Worm (Caenorhabditis elegans) whole organism, L2 larva: ENCODE results near the gene kxd-1.

Experiments used
- F13H6.1 ChIP-seq: sonication (generic microtip); optimal IDR thresholded peaks from 2 replicates; lab custom pipeline; 2016; ENCODE audit warnings: missing genetic modification characterization, missing compliant biosample characterization
- Y55F3AM.14 ChIP-seq: fragments of 200-800 bp; sonication (Bioruptor generic); optimal IDR thresholded peaks from 2 replicates; lab custom pipeline; 2018; ENCODE audit warnings: mild to moderate bottlenecking, missing genetic modification characterization, missing compliant biosample characterization
- ZK546.5 ChIP-seq: sonication (generic microtip); optimal IDR thresholded peaks from 2 replicates; lab custom pipeline; 2017; ENCODE audit warnings: missing biosample characterization, missing genetic modification characterization
- alr-1 ChIP-seq: fragments of 150-350 bp; optimal IDR thresholded peaks from 2 replicates; lab custom pipeline; 2014; ENCODE audit warnings: missing biosample characterization, missing genetic modification characterization
- aly-2 ChIP-seq: fragments of 150-350 bp; optimal IDR thresholded peaks from 2 replicates; lab custom pipeline; 2014; ENCODE audit warnings: missing biosample characterization, missing genetic modification characterization
- ceh-82 ChIP-seq: fragments of 150-350 bp; optimal IDR thresholded peaks from 2 replicates; lab custom pipeline; 2014; ENCODE audit warnings: missing biosample characterization, missing genetic modification characterization
- crh-2 ChIP-seq: sonication (generic microtip); optimal IDR thresholded peaks from 2 replicates; lab custom pipeline; 2017; ENCODE audit warnings: missing biosample characterization, missing genetic modification characterization
- dmd-4 ChIP-seq: sonication (generic microtip); optimal IDR thresholded peaks from 2 replicates; lab custom pipeline; 2017; ENCODE audit warnings: missing biosample characterization, missing genetic modification characterization
- egl-27 ChIP-seq: sonication (generic microtip); optimal IDR thresholded peaks from 3 replicates; lab custom pipeline; 2017; ENCODE audit warnings: missing biosample characterization, missing genetic modification reagents, missing genetic modification characterization
- elt-1 ChIP-seq: fragments of 150-350 bp; optimal IDR thresholded peaks from 2 replicates; lab custom pipeline; 2014; ENCODE audit warnings: missing biosample characterization, missing genetic modification characterization
- lin-11 ChIP-seq: fragments of 150-350 bp; sonication (generic microtip); optimal IDR thresholded peaks from 2 replicates; lab custom pipeline; 2014; ENCODE audit warnings: missing biosample characterization, missing genetic modification characterization, inconsistent platforms, mixed read lengths
- lin-39 ChIP-seq: fragments of 150-350 bp; optimal IDR thresholded peaks from 2 replicates; lab custom pipeline; 2014; ENCODE audit warnings: missing biosample characterization, missing genetic modification reagents, missing genetic modification characterization
- lsy-2 ChIP-seq, 2 experiments: fragments of 150-350 bp in 1 of 2; sonication (generic microtip) in 1 of 2; optimal IDR thresholded peaks; 2 replicates each; lab custom pipeline; 2014 to 2017; ENCODE audit warnings: missing biosample characterization in 2 of 2, missing genetic modification characterization in 2 of 2
- mab-5 ChIP-seq: fragments of 150-350 bp; optimal IDR thresholded peaks from 2 replicates; lab custom pipeline; 2014; ENCODE audit warnings: missing biosample characterization, missing genetic modification characterization
- mbf-1 ChIP-seq: sonication (generic microtip); optimal IDR thresholded peaks from 2 replicates; lab custom pipeline; 2017; ENCODE audit warnings: missing biosample characterization, missing genetic modification characterization
- nhr-10 ChIP-seq: sonication (generic microtip); optimal IDR thresholded peaks from 2 replicates; lab custom pipeline; 2017; ENCODE audit warnings: missing biosample characterization, missing genetic modification characterization
- nhr-11 ChIP-seq: fragments of 150-350 bp; optimal IDR thresholded peaks from 2 replicates; lab custom pipeline; 2014; ENCODE audit warnings: missing biosample characterization, missing genetic modification characterization
- nhr-21 ChIP-seq: fragments of 150-350 bp; optimal IDR thresholded peaks from 2 replicates; lab custom pipeline; 2014; ENCODE audit warnings: missing biosample characterization, missing genetic modification characterization
- nhr-25 ChIP-seq: fragments of 150-350 bp; sonication (generic microtip); optimal IDR thresholded peaks from 3 replicates; lab custom pipeline; 2014; ENCODE audit warnings: missing biosample characterization, missing genetic modification characterization
- nhr-77 ChIP-seq: fragments of 150-350 bp; optimal IDR thresholded peaks from 2 replicates; lab custom pipeline; 2014; ENCODE audit warnings: missing biosample characterization, missing genetic modification characterization
- peb-1 ChIP-seq: fragments of 150-350 bp; optimal IDR thresholded peaks from 2 replicates; lab custom pipeline; 2014; ENCODE audit warnings: missing biosample characterization, missing genetic modification characterization
- sem-4 ChIP-seq: fragments of 150-350 bp; optimal IDR thresholded peaks from 2 replicates; lab custom pipeline; 2014; ENCODE audit warnings: missing biosample characterization, missing genetic modification reagents, missing genetic modification characterization
- skn-1 ChIP-seq: sonication (generic microtip); optimal IDR thresholded peaks from 2 replicates; lab custom pipeline; 2017; ENCODE audit warnings: missing biosample characterization, missing genetic modification characterization
- sma-3 ChIP-seq: sonication (generic microtip); optimal IDR thresholded peaks from 2 replicates; lab custom pipeline; 2016; ENCODE audit warnings: missing genetic modification reagents, missing genetic modification characterization, missing compliant biosample characterization
- sma-9 ChIP-seq, 2 experiments: fragments of 150-350 bp in 1 of 2; sonication (generic microtip) in 1 of 2; optimal IDR thresholded peaks; 2 replicates each; lab custom pipeline; 2014 to 2016; ENCODE audit warnings: missing genetic modification characterization in 2 of 2, mild to moderate bottlenecking in 1 of 2, missing biosample characterization in 1 of 2, missing compliant biosample characterization in 1 of 2, missing genetic modification reagents in 1 of 2, moderate library complexity in 1 of 2
- snpc-4 ChIP-seq: fragments of 150-350 bp; optimal IDR thresholded peaks from 2 replicates; lab custom pipeline; 2014; ENCODE audit warnings: missing biosample characterization, missing genetic modification characterization
- unc-39 ChIP-seq: fragments of 150-350 bp; optimal IDR thresholded peaks from 2 replicates; lab custom pipeline; 2014; ENCODE audit warnings: missing biosample characterization, missing genetic modification characterization
- unc-55 ChIP-seq: fragments of 150-350 bp; sonication (generic microtip); optimal IDR thresholded peaks from 3 replicates; lab custom pipeline; 2014; ENCODE audit warnings: missing biosample characterization, missing genetic modification reagents, missing genetic modification characterization
- unc-62 ChIP-seq: fragments of 150-350 bp; optimal IDR thresholded peaks from 2 replicates; lab custom pipeline; 2014; ENCODE audit warnings: missing biosample characterization, missing genetic modification reagents, missing genetic modification characterization
- zag-1 ChIP-seq: fragments of 150-350 bp; optimal IDR thresholded peaks from 2 replicates; lab custom pipeline; 2014; ENCODE audit warnings: missing biosample characterization, missing genetic modification characterization
- ztf-1 ChIP-seq: fragments of 200-800 bp; sonication (Bioruptor generic); conservative IDR thresholded peaks from 2 replicates; pipeline ENCODE4 v1.3.6; 2022; ENCODE audit warnings: missing genetic modification characterization, missing compliant biosample characterization
- ztf-4 ChIP-seq: fragments of 150-350 bp; optimal IDR thresholded peaks from 2 replicates; lab custom pipeline; 2014; ENCODE audit warnings: missing biosample characterization, missing genetic modification characterization

Gene kxd-1

ce11 chrV:7239471-7239870 lies 18.2 kb downstream of the kxd-1 start, which contains the start of gene C05C8.1:
Gene C05C8.1, plus strand, starts transcription at chrV:7239771.
- TF ChIP-seq aly-2 (no peak), nhr-77 (no peak), sem-4 (tag; lab: Kevin White, UChicago) (no peak), peb-1 (tag; lab: Kevin White, UChicago) (no peak), lin-11 (tag; lab: Kevin White, UChicago) (no peak), elt-1 (tag; lab: Kevin White, UChicago) (no peak), ceh-82 (tag; lab: Kevin White, UChicago) (no peak), F13H6.1 (tag; lab: Kevin White, UChicago) (no peak), sma-3 (GFP tag; lab: Kevin White, UChicago) (no peak)

ce11 chrV:7246951-7247350 lies 25.7 kb downstream of the kxd-1 start, which contains the start of gene C05C8.7:
Gene C05C8.7, minus strand, starts transcription at chrV:7247050.
- TF ChIP-seq unc-55: no peak

ce11 chrV:7248227-7248953 lies 27.1 kb downstream of the kxd-1 start:
- TF ChIP-seq sma-9 (GFP tag; optimal IDR thresholded peaks at IDR 0.05; lab: Kevin White, UChicago) (peak; percentile 25), sma-9 (tag; optimal IDR thresholded peaks at IDR 0.05; lab: Kevin White, UChicago) (no peak), nhr-25 (tag; lab: Kevin White, UChicago) (peak; percentile 20), ZK546.5 (tag; lab: Kevin White, UChicago) (no peak), unc-39 (tag; lab: Kevin White, UChicago) (no peak), mab-5 (tag; lab: Kevin White, UChicago) (no peak), mbf-1 (tag; lab: Kevin White, UChicago) (no peak)

ce11 chrV:7255095-7255494 lies 33.8 kb downstream of the kxd-1 start, which contains the start of gene C05C8.8:
Gene C05C8.8, minus strand, starts transcription at chrV:7255195.
- TF ChIP-seq lin-39 (no peak), unc-62 (GFP tag; lab: Kevin White, UChicago) (no peak), peb-1 (tag; lab: Kevin White, UChicago) (no peak), Y55F3AM.14 (GFP tag; lab: Kevin White, UChicago) (no peak), sma-9 (GFP tag; optimal IDR thresholded peaks at IDR 0.05; lab: Kevin White, UChicago) (no peak), sma-9 (tag; optimal IDR thresholded peaks at IDR 0.05; lab: Kevin White, UChicago) (no peak), ztf-1 (no peak), snpc-4 (tag; lab: Kevin White, UChicago) (no peak), lsy-2 (tag; optimal IDR thresholded peaks at IDR 0.05; lab: Kevin White, UChicago) (no peak), mbf-1 (tag; lab: Kevin White, UChicago) (no peak), egl-27 (no peak)

ce11 chrV:7258965-7259364 lies 37.7 kb downstream of the kxd-1 start, which contains the start of gene C13A2.12:
Gene C13A2.12, plus strand, starts transcription at chrV:7259265.
- TF ChIP-seq lsy-2 (tag; optimal IDR thresholded peaks at IDR 0.05; lab: Kevin White, UChicago) (no peak), nhr-21 (tag; lab: Kevin White, UChicago) (no peak), lin-39 (no peak), ztf-4 (tag; lab: Kevin White, UChicago) (no peak), nhr-25 (tag; lab: Kevin White, UChicago) (no peak), nhr-11 (tag; lab: Kevin White, UChicago) (no peak), mab-5 (tag; lab: Kevin White, UChicago) (no peak), dmd-4 (tag; lab: Kevin White, UChicago) (no peak), unc-39 (tag; lab: Kevin White, UChicago) (no peak), elt-1 (tag; lab: Kevin White, UChicago) (no peak), zag-1 (tag; lab: Kevin White, UChicago) (no peak), nhr-10 (no peak), crh-2 (no peak), alr-1 (no peak), skn-1 (tag; lab: Kevin White, UChicago) (no peak)
